Fruit fly (Drosophila melanogaster) whole organism, adult: Measurements from ENCODE around the gene CG3704.

Source experiments
- CG11617 ChIP-seq: fragments of 200-800 bp; sonication (Bioruptor generic); optimal IDR thresholded peaks from 2 replicates; lab custom pipeline; 2017; ENCODE audit warnings: mild to moderate bottlenecking, missing biosample characterization, missing genetic modification reagents, missing genetic modification characterization
- CG12768 ChIP-seq: fragments of 200-800 bp; sonication (Bioruptor generic); optimal IDR thresholded peaks from 2 replicates; lab custom pipeline; 2017; ENCODE audit warnings: missing biosample characterization, missing genetic modification characterization, mild to moderate bottlenecking, moderate library complexity, missing genetic modification reagents
- CG14711 ChIP-seq: fragments of 200-800 bp; sonication (Bioruptor generic); optimal IDR thresholded peaks from 2 replicates; lab custom pipeline; 2018; ENCODE audit warnings: missing biosample characterization, mild to moderate bottlenecking, missing genetic modification characterization, moderate library complexity
- CG1620 ChIP-seq: fragments of 200-800 bp; sonication (Bioruptor generic); optimal IDR thresholded peaks from 2 replicates; lab custom pipeline; 2016; ENCODE audit warnings: missing biosample characterization, missing genetic modification characterization
- CG33017 ChIP-seq: fragments of 200-800 bp; sonication (Bioruptor generic); optimal IDR thresholded peaks from 2 replicates; lab custom pipeline; 2018; ENCODE audit warnings: missing biosample characterization, mild to moderate bottlenecking, missing genetic modification characterization, moderate library complexity
- CG5204 ChIP-seq: fragments of 200-800 bp; sonication (Bioruptor generic); optimal IDR thresholded peaks from 2 replicates; lab custom pipeline; 2016; ENCODE audit warnings: missing biosample characterization, missing genetic modification characterization
- CG7045 ChIP-seq: fragments of 200-800 bp; sonication (Bioruptor generic); optimal IDR thresholded peaks from 2 replicates; lab custom pipeline; 2017; ENCODE audit warnings: missing biosample characterization, mild to moderate bottlenecking, missing genetic modification characterization
- CG7101 ChIP-seq: fragments of 200-800 bp; sonication (Bioruptor generic); optimal IDR thresholded peaks from 2 replicates; lab custom pipeline; 2018; ENCODE audit warnings: missing biosample characterization, mild to moderate bottlenecking, missing genetic modification characterization, moderate library complexity
- Clk ChIP-seq: fragments of 200-800 bp; sonication (Bioruptor generic); optimal IDR thresholded peaks from 2 replicates; lab custom pipeline; 2017; ENCODE audit warnings: missing biosample characterization, missing genetic modification characterization
- Crg-1 ChIP-seq: fragments of 200-800 bp; sonication (Bioruptor generic); optimal IDR thresholded peaks from 2 replicates; lab custom pipeline; 2016; ENCODE audit warnings: missing biosample characterization, missing genetic modification characterization
- Hr96 ChIP-seq: fragments of 200-800 bp; sonication (Bioruptor generic); optimal IDR thresholded peaks from 2 replicates; lab custom pipeline; 2016; ENCODE audit warnings: missing biosample characterization, missing genetic modification characterization
- Mnt ChIP-seq: fragments of 200-800 bp; sonication (Bioruptor generic); optimal IDR thresholded peaks from 2 replicates; lab custom pipeline; 2016; ENCODE audit warnings: missing biosample characterization, mild to moderate bottlenecking, missing genetic modification characterization
- bab1 ChIP-seq: fragments of 200-800 bp; sonication (Bioruptor generic); optimal IDR thresholded peaks from 3 replicates; lab custom pipeline; 2019; ENCODE audit warnings: missing biosample characterization, mild to moderate bottlenecking, missing genetic modification characterization, moderate library complexity
- cic ChIP-seq: fragments of 200-800 bp; sonication (Bioruptor generic); optimal IDR thresholded peaks from 2 replicates; lab custom pipeline; 2017; ENCODE audit warnings: missing biosample characterization, mild to moderate bottlenecking, missing genetic modification characterization, moderate library complexity
- kay ChIP-seq: fragments of 200-800 bp; sonication (Bioruptor generic); peaks from one replicate; lab custom pipeline; 2016; ENCODE audit warnings: missing biosample characterization, missing genetic modification characterization, borderline replicate concordance
- ovo ChIP-seq: fragments of 200-800 bp; sonication (Bioruptor generic); optimal IDR thresholded peaks from 2 replicates; lab custom pipeline; 2016; ENCODE audit warnings: missing biosample characterization, missing genetic modification characterization
- pad ChIP-seq: fragments of 200-800 bp; sonication (Bioruptor generic); optimal IDR thresholded peaks from 3 replicates; lab custom pipeline; 2017; ENCODE audit warnings: missing biosample characterization, missing genetic modification characterization, mild to moderate bottlenecking, moderate library complexity, missing genetic modification reagents
- tj ChIP-seq: fragments of 200-800 bp; sonication (Bioruptor generic); optimal IDR thresholded peaks from 3 replicates; lab custom pipeline; 2017; ENCODE audit warnings: missing biosample characterization, mild to moderate bottlenecking, missing genetic modification characterization, moderate library complexity
- toe ChIP-seq: fragments of 200-800 bp; sonication (Bioruptor generic); optimal IDR thresholded peaks from 2 replicates; lab custom pipeline; 2016; ENCODE audit warnings: missing biosample characterization, missing genetic modification characterization

Gene CG3704

DNA sequence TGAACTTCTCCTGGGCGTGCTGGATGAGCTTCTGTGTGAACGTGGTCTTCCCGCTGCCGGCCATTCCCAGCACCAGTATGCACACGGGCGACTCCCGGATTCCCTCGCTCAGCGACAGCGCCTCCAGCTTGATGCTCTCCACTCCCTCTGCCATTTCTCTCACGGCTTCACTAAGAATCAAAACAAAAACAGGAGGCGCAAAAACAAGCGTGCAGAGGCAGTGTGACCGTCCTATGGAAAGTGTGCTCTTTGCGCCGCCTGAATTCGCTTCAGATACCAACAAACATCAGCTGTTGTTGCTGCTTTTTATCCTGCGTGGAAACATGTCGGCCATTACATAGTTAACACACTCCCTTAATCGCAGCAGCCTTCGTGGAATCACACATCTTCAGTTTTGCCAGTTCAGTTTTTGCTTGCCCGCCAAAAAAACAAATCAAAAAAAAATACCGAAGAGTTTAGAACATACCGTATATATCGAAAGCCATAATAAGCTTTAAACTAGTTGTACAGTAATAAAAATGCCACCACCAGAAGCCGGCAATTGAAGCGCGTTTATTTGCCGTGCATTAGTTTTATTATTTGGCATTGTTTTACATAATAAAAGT lies at the start of gene CG3704, which contains the start of gene mus81:
CG3704 (minus strand) TSS at position 226 of the 605 bp plus-strand sequence.
mus81 (plus strand) TSS at position 496 of the 605 bp plus-strand sequence.
- peak; percentile 21 for TF ChIP-seq tj (GFP tag; lab: Kevin White, UChicago)
- TF ChIP-seq CG14711 (tag; lab: Kevin White, UChicago): peak; percentile 5
- peak; percentile 15 for TF ChIP-seq pad (GFP tag; lab: Kevin White, UChicago)
- no peak for TF ChIP-seq CG12768 (GFP tag; lab: Kevin White, UChicago)
- TF ChIP-seq Mnt (GFP tag; lab: Kevin White, UChicago): peak; percentile 68
- TF ChIP-seq Crg-1 (GFP tag; lab: Kevin White, UChicago): no peak

DNA sequence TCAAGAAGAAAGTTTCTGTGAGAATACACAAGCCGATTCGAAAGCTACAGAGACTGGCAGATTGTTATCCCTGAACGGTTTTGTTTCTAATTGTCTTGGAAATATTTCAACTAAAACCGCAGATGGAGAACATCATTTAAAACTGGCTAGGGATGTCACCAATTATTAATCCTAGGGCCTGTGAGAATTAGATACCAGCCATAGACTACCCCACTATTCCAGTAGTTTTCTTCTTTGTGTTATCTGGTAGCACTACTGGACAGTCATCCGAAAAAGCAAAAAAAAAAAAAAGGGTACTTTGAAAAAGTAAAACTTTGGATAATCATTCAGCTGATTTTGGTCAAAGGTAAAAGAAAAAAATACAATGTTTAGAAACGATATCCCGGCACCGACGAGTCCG lies 49.6 kb upstream of the CG3704 start, which contains the start of gene CG18823:
CG18823 (plus strand) TSS at position 301 of the 400 bp plus-strand sequence.
- TF ChIP-seq CG7045 (GFP tag; lab: Kevin White, UChicago): no peak
- no peak for TF ChIP-seq CG1620
- TF ChIP-seq bab1: no peak
- no peak for TF ChIP-seq toe
- TF ChIP-seq CG12768 (GFP tag; lab: Kevin White, UChicago): no peak
- no peak for TF ChIP-seq CG11617
- TF ChIP-seq pad (GFP tag; lab: Kevin White, UChicago): no peak

dm6 chrX:985911-986310 lies 45.3 kb upstream of the CG3704 start:
- TF ChIP-seq ovo (GFP tag; lab: Kevin White, UChicago) (no peak), Crg-1 (GFP tag; lab: Kevin White, UChicago) (no peak), pad (GFP tag; lab: Kevin White, UChicago) (peak; percentile 46)

- TF ChIP-seq bab1: no peak
- no peak for TF ChIP-seq ovo (GFP tag; lab: Kevin White, UChicago)
- TF ChIP-seq kay (GFP tag; lab: Kevin White, UChicago): no peak
- no peak for TF ChIP-seq CG11617
- no peak for TF ChIP-seq CG12768 (GFP tag; lab: Kevin White, UChicago)
- no peak for TF ChIP-seq toe
- no peak for TF ChIP-seq Hr96 (GFP tag; lab: Kevin White, UChicago)
- TF ChIP-seq CG14711 (tag; lab: Kevin White, UChicago): no peak
- TF ChIP-seq cic (GFP tag; lab: Kevin White, UChicago): no peak
- no peak for TF ChIP-seq Crg-1 (GFP tag; lab: Kevin White, UChicago)
Measured at dm6 chrX:966818-967217, 26.2 kb upstream of the CG3704 start.

- no peak for TF ChIP-seq ovo (GFP tag; lab: Kevin White, UChicago)
Measured at dm6 chrX:964012-964411, 23.4 kb upstream of the CG3704 start.

DNA sequence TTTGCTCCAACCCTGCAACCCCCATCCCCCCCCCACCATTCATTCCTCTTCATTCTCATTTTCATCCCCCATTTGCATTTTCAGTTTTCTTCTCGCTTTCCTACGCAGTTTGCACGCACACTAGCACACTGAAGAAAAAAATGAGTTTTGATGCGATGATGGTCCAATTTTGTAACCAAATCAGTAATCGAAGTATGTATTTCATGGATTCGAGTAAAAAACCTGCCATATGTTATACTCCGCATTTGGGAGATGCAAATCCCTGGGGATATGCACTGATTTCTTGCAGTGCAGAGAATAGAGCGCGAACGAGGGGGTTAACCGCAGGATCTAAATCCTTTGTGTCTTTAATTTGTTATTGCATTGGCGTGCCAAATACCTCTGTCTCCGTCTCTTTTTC lies 15.3 kb upstream of the CG3704 start:
- no peak for TF ChIP-seq ovo (GFP tag; lab: Kevin White, UChicago)
- no peak for TF ChIP-seq CG1620
- TF ChIP-seq CG7101: no peak
- TF ChIP-seq Clk (GFP tag; lab: Kevin White, UChicago): no peak

DNA sequence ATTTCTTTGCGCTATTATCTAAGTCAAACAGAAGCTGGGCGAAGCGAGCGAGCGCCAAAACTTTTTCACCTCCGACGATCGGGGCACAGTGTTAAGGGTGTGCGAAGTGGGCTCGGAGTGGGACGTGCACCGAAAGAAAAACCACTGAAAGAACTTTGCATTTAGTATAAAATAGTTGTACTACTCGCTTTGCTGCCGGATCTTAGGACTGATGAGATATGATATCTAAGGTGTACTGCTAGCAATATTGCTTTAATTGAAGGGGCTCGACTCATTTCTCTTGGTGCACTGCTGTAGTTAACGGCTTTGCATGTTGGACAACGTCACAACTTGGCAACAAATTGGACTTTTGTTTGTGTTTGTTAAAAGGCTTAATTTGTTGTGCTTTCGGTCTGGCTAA lies 13.2 kb upstream of the CG3704 start:
- TF ChIP-seq ovo (GFP tag; lab: Kevin White, UChicago) (no peak), bab1 (no peak), pad (GFP tag; lab: Kevin White, UChicago) (no peak), cic (GFP tag; lab: Kevin White, UChicago) (no peak), CG1620 (no peak)

DNA sequence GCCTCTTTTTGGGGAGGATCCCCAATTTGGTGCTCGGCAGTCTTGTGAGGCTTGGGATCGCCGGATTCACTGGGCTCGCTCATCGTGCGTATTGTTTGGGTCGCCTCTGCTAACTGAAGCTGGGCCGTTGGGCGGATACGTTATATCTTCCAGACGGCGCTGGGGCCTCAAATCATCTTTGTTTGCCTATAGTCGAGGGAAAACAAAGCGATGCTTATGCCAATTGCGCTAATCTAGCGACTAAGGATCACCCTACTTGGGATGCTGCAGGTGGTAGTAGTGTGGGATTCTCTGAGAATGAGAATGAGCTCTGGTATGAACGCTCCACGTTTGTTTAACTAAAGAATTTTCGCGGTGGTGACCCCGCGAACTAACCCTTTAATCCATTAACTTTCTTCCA lies 11.2 kb upstream of the CG3704 start, which contains the start of gene CG3690:
CG3690 (minus strand) TSS at position 101 of the 400 bp plus-strand sequence.
- TF ChIP-seq CG5204 (GFP tag; lab: Kevin White, UChicago): no peak
- no peak for TF ChIP-seq CG14711 (tag; lab: Kevin White, UChicago)
- no peak for TF ChIP-seq Hr96 (GFP tag; lab: Kevin White, UChicago)
- no peak for TF ChIP-seq cic (GFP tag; lab: Kevin White, UChicago)
- TF ChIP-seq CG1620: no peak
- TF ChIP-seq bab1: no peak
- no peak for TF ChIP-seq CG7101
- no peak for TF ChIP-seq CG11617
- TF ChIP-seq tj (GFP tag; lab: Kevin White, UChicago): no peak
- no peak for TF ChIP-seq Crg-1 (GFP tag; lab: Kevin White, UChicago)
- TF ChIP-seq kay (GFP tag; lab: Kevin White, UChicago): no peak
- no peak for TF ChIP-seq Clk (GFP tag; lab: Kevin White, UChicago)
- no peak for TF ChIP-seq CG12768 (GFP tag; lab: Kevin White, UChicago)
- TF ChIP-seq CG33017 (tag; lab: Kevin White, UChicago): no peak
